Fruit fly (Drosophila melanogaster): ENCODE data around the gene CG7888.

The CG7888 gene

DNA sequence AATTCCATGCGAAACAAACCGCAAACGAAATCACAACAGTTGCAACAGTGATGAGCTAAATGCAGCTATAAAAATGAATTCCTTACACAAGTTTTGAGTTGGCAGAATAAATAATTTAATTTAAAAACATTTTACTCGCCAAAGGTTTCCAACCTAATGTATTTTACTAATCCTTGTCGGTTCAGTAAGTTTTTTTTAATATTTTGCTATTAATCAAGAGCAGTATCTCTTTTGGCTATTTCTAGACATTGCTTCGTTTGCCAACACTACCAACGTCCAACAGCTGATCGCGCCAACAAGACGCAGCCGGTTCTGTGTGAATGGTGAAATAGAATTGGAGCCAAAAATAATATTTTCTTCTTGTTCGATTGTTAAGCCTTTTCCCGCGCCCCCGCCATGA, 10.9 kb downstream of the CG7888 start, which contains the start of the genes CG32075, CG45101 and SuUR (continued):
- TF ChIP-seq Ssrp (tag; optimal IDR thresholded peaks at IDR 0.05) (peak; percentile 88), CTCF (GFP tag; optimal IDR thresholded peaks at IDR 0.05) (no peak), mld (GFP tag; IDR thresholded peaks at IDR 0.05; ENCODE audit: partially characterized antibody) (no peak), bsh (GFP tag; optimal IDR thresholded peaks at IDR 0.05) (peak in 1 of 2 experiments; percentile 85), bigmax (GFP tag; optimal IDR thresholded peaks at IDR 0.05) (no peak), ranshi (GFP tag; IDR thresholded peaks at IDR 0.05) (peak; percentile 86), ssp (GFP tag; IDR thresholded peaks at IDR 0.05) (peak; percentile 83), ara (GFP tag; IDR thresholded peaks at IDR 0.05) (peak; percentile 83), Ets65A (GFP tag) (peak; percentile 99), zen (tag; optimal IDR thresholded peaks at IDR 0.05) (peak; percentile 83), luna (GFP tag; optimal IDR thresholded peaks at IDR 0.05) (peak; percentile 88), CG14965 (GFP tag; optimal IDR thresholded peaks at IDR 0.05; ENCODE audit: borderline replicate concordance) (no peak), fd102C (GFP tag; optimal IDR thresholded peaks at IDR 0.05) (peak; percentile 36), CG14050 (GFP tag; IDR thresholded peaks at IDR 0.05) (peak; percentile 72; the same call in 2 of the 3 replicates), Dip2 (GFP tag; IDR thresholded peaks at IDR 0.05) (no peak), chinmo (GFP tag; IDR thresholded peaks at IDR 0.05; ENCODE audit: partially characterized antibody) (no peak), Dad (GFP tag; optimal IDR thresholded peaks at IDR 0.05) (peak; percentile 88), CG10209 (GFP tag; optimal IDR thresholded peaks at IDR 0.05) (peak; percentile 85), otp (GFP tag; IDR thresholded peaks at IDR 0.05) (peak; percentile 78; the same call in 2 of the 3 replicates), seq (GFP tag; IDR thresholded peaks at IDR 0.05) (peak; percentile 79), Xrp1 (GFP tag; IDR thresholded peaks at IDR 0.05) (peak; percentile 83), nerfin-2 (GFP tag; IDR thresholded peaks at IDR 0.05; ENCODE audit: partially characterized antibody) (no peak), row (GFP tag; IDR thresholded peaks at IDR 0.05) (peak; percentile 94), Vsx1 (GFP tag; optimal IDR thresholded peaks at IDR 0.05) (peak; percentile 59), CG9817 (tag; optimal IDR thresholded peaks at IDR 0.05) (peak; percentile 88), CG32772 (GFP tag; IDR thresholded peaks at IDR 0.05) (peak; percentile 88), CG7745 (tag; optimal IDR thresholded peaks at IDR 0.05) (no peak), CG10366 (GFP tag; IDR thresholded peaks at IDR 0.05) (peak; percentile 89), shn (GFP tag; optimal IDR thresholded peaks at IDR 0.05) (peak; percentile 92), gcm (GFP tag; optimal IDR thresholded peaks at IDR 0.05) (peak; percentile 49), phol (tag; optimal IDR thresholded peaks at IDR 0.05) (peak; percentile 90), ci (GFP tag; IDR thresholded peaks at IDR 0.05) (peak; percentile 87; the same call in 2 of the 3 replicates), NC2β (GFP tag; optimal IDR thresholded peaks at IDR 0.05) (peak; percentile 86), Hsf (GFP tag; optimal IDR thresholded peaks at IDR 0.05) (peak; percentile 94), CG10147 (GFP tag; optimal IDR thresholded peaks at IDR 0.05) (peak; percentile 67), CG7556 (GFP tag; optimal IDR thresholded peaks at IDR 0.05) (peak; percentile 78), hb (GFP tag; IDR thresholded peaks at IDR 0.05; ENCODE audit: partially characterized antibody) (no peak), CG30020 (tag; optimal IDR thresholded peaks at IDR 0.05) (peak; percentile 61), dm (GFP tag; optimal IDR thresholded peaks at IDR 0.05) (peak; percentile 84), Ada2b (GFP tag; IDR thresholded peaks at IDR 0.05) (peak; percentile 88), her (GFP tag; optimal IDR thresholded peaks at IDR 0.05) (peak; percentile 68), CG6791 (GFP tag; IDR thresholded peaks at IDR 0.05; ENCODE audit: partially characterized antibody) (no peak), Sin3A (optimal IDR thresholded peaks at IDR 0.05) (peak; percentile 75), GATAe (GFP tag; conservative IDR thresholded peaks at IDR 0.05) (peak; percentile 61; the same call in 1 of the 2 replicates), gfzf (GFP tag; optimal IDR thresholded peaks at IDR 0.05) (peak; percentile 5), Optix (GFP tag; IDR thresholded peaks at IDR 0.05) (peak; percentile 70), Blimp-1 (GFP tag; optimal IDR thresholded peaks at IDR 0.05) (no peak), jigr1 (GFP tag; IDR thresholded peaks at IDR 0.05) (peak; percentile 51; the same call in 1 of the 3 replicates), sens-2 (GFP tag; IDR thresholded peaks at IDR 0.05) (peak; percentile 65), cato (GFP tag; optimal IDR thresholded peaks at IDR 0.05; ENCODE audit: borderline replicate concordance) (peak; percentile 85), ac (GFP tag; optimal IDR thresholded peaks at IDR 0.05) (peak; percentile 38)

Data from whole organism, embryonic.